Fruit fly (Drosophila melanogaster) whole organism, embryonic: ENCODE data around the gene Asator.
A peak's percentile ranks its signal among the peaks of the same experiment; 100 is the strongest.

ENCODE experiments used
- Atf-2 ChIP-seq: fragments of 200-800 bp; sonication (Bioruptor generic); optimal IDR thresholded peaks from 2 replicates; lab custom pipeline; 2016; ENCODE audit warnings: missing biosample characterization, missing genetic modification characterization
- Bdp1 ChIP-seq: fragments of 200-800 bp; sonication (Bioruptor generic); optimal IDR thresholded peaks from 3 replicates; lab custom pipeline; 2016; ENCODE audit warnings: missing biosample characterization, missing genetic modification characterization
- CG10462 ChIP-seq: fragments of 200-800 bp; sonication (Bioruptor generic); optimal IDR thresholded peaks from 2 replicates; lab custom pipeline; 2016; ENCODE audit warnings: missing biosample characterization, missing genetic modification characterization
- CG12659 ChIP-seq: fragments of 200-800 bp; sonication (Bioruptor generic); optimal IDR thresholded peaks from 3 replicates; lab custom pipeline; 2017; ENCODE audit warnings: mild to moderate bottlenecking, missing biosample characterization, missing genetic modification reagents, missing genetic modification characterization
- CG13624 ChIP-seq: fragments of 200-800 bp; sonication (Bioruptor generic); optimal IDR thresholded peaks from 2 replicates; lab custom pipeline; 2016; ENCODE audit warnings: missing biosample characterization, missing genetic modification characterization
- CG13894 ChIP-seq: fragments of 200-800 bp; sonication (Bioruptor generic); optimal IDR thresholded peaks from 3 replicates; lab custom pipeline; 2018; ENCODE audit warnings: missing biosample characterization, mild to moderate bottlenecking, missing genetic modification characterization, moderate library complexity
- CG14441 ChIP-seq: fragments of 200-800 bp; sonication (Bioruptor generic); IDR thresholded peaks from 2 replicates; pipeline ENCODE4 v1.3.6; 2022; ENCODE audit warnings: missing biosample characterization, missing genetic modification characterization
- CG17612 ChIP-seq: fragments of 200-800 bp; sonication (Bioruptor generic); IDR thresholded peaks from 2 replicates; pipeline ENCODE4 v1.3.6; 2022; ENCODE audit warnings: missing biosample characterization, missing genetic modification characterization
- CG18476 ChIP-seq: fragments of 200-800 bp; sonication (Bioruptor generic); optimal IDR thresholded peaks from 2 replicates; lab custom pipeline; 2016; ENCODE audit warnings: missing biosample characterization, mild to moderate bottlenecking, missing genetic modification characterization
- CG3995 ChIP-seq: fragments of 200-800 bp; sonication (Bioruptor generic); optimal IDR thresholded peaks from 3 replicates; lab custom pipeline; 2016; ENCODE audit warnings: missing biosample characterization, missing genetic modification characterization
- CG6854 ChIP-seq: fragments of 200-800 bp; sonication (Bioruptor generic); optimal IDR thresholded peaks from 3 replicates; lab custom pipeline; 2017; ENCODE audit warnings: missing biosample characterization, mild to moderate bottlenecking, missing genetic modification characterization
- CG9817 ChIP-seq: fragments of 200-800 bp; sonication (Bioruptor generic); optimal IDR thresholded peaks from 2 replicates; lab custom pipeline; 2018; ENCODE audit warnings: missing biosample characterization, mild to moderate bottlenecking, missing genetic modification characterization, moderate library complexity
- CTCF ChIP-seq: fragments of 200-800 bp; sonication (Bioruptor generic); optimal IDR thresholded peaks from 2 replicates; lab custom pipeline; 2017; ENCODE audit warnings: missing biosample characterization, mild to moderate bottlenecking, missing genetic modification characterization, moderate library complexity
- D19A ChIP-seq: fragments of 200-800 bp; optimal IDR thresholded peaks from 3 replicates; lab custom pipeline; 2019; ENCODE audit warnings: missing biosample characterization, mild to moderate bottlenecking, missing genetic modification characterization, moderate library complexity
- Dad ChIP-seq: fragments of 200-800 bp; sonication (Bioruptor generic); optimal IDR thresholded peaks from 3 replicates; lab custom pipeline; 2016; ENCODE audit warnings: missing biosample characterization, missing genetic modification characterization
- Ets65A ChIP-seq: fragments of 200-800 bp; sonication (Bioruptor generic); peaks from one replicate; lab custom pipeline; 2016; ENCODE audit warnings: missing biosample characterization, missing genetic modification characterization
- Fer1 ChIP-seq: fragments of 200-800 bp; sonication (Bioruptor generic); optimal IDR thresholded peaks from 2 replicates; lab custom pipeline; 2017; ENCODE audit warnings: missing biosample characterization, mild to moderate bottlenecking, missing genetic modification characterization
- MBD-R2 ChIP-seq: fragments of 200-800 bp; sonication (Bioruptor generic); IDR thresholded peaks from 2 replicates; pipeline ENCODE4 v1.3.6; 2022; ENCODE audit warnings: missing biosample characterization, missing genetic modification characterization
- Nf-YC ChIP-seq: fragments of 200-800 bp; optimal IDR thresholded peaks from 3 replicates; lab custom pipeline; 2019; ENCODE audit warnings: missing biosample characterization, mild to moderate bottlenecking, missing genetic modification characterization, moderate library complexity
- Opbp ChIP-seq: fragments of 200-800 bp; sonication (Bioruptor generic); IDR thresholded peaks from 3 replicates; pipeline ENCODE4 v1.3.6; 2022; ENCODE audit warnings: missing biosample characterization, missing genetic modification characterization; ENCODE audit not compliant: partially characterized antibody
- Pdp1 ChIP-seq, 2 experiments: fragments of 200-800 bp; sonication (Bioruptor generic); optimal IDR thresholded peaks; 3 replicates each; lab custom pipeline; 2016; ENCODE audit warnings: missing biosample characterization in 2 of 2, missing genetic modification characterization in 2 of 2, mild to moderate bottlenecking in 1 of 2, moderate library complexity in 1 of 2
- Poxn ChIP-seq: fragments of 200-800 bp; sonication (Bioruptor generic); IDR thresholded peaks from 2 replicates; pipeline ENCODE4 v1.3.6; 2022; ENCODE audit warnings: missing biosample characterization, missing genetic modification characterization
- Ptx1 ChIP-seq: fragments of 200-800 bp; sonication (Bioruptor generic); IDR thresholded peaks from 2 replicates; pipeline ENCODE4 v1.3.6; 2022; ENCODE audit warnings: missing biosample characterization, missing genetic modification characterization
- crp ChIP-seq, 2 experiments: fragments of 200-800 bp; sonication (Bioruptor generic); optimal IDR thresholded peaks; 2 replicates in 1 of 2; 3 replicates in 1 of 2; lab custom pipeline; 2017; ENCODE audit warnings: missing biosample characterization in 2 of 2, missing genetic modification characterization in 2 of 2, mild to moderate bottlenecking in 1 of 2, moderate library complexity in 1 of 2
- ewg ChIP-seq: fragments of 200-800 bp; sonication (Bioruptor generic); optimal IDR thresholded peaks from 3 replicates; lab custom pipeline; 2017; ENCODE audit warnings: mild to moderate bottlenecking, missing biosample characterization, missing genetic modification reagents, missing genetic modification characterization
- gem ChIP-seq: fragments of 200-800 bp; sonication (Bioruptor generic); optimal IDR thresholded peaks from 2 replicates; lab custom pipeline; 2019; ENCODE audit warnings: missing biosample characterization, mild to moderate bottlenecking, missing genetic modification characterization, moderate library complexity
- grn ChIP-seq: fragments of 200-800 bp; sonication (Bioruptor generic); optimal IDR thresholded peaks from 3 replicates; lab custom pipeline; 2017; ENCODE audit warnings: missing biosample characterization, missing genetic modification characterization
- gsb ChIP-seq: fragments of 200-800 bp; sonication (Bioruptor generic); IDR thresholded peaks from 2 replicates; pipeline ENCODE4 v1.3.6; 2022; ENCODE audit warnings: missing biosample characterization, missing genetic modification characterization
- h ChIP-seq: fragments of >200 bp; optimal IDR thresholded peaks from 2 replicates; lab custom pipeline; 2017
- onecut ChIP-seq: fragments of 200-800 bp; sonication (Bioruptor generic); IDR thresholded peaks from 2 replicates; pipeline ENCODE4 v1.3.6; 2022; ENCODE audit warnings: missing biosample characterization, missing genetic modification characterization
- sd ChIP-seq: fragments of 200-800 bp; sonication (Bioruptor generic); optimal IDR thresholded peaks from 3 replicates; lab custom pipeline; 2018; ENCODE audit warnings: missing biosample characterization, mild to moderate bottlenecking, missing genetic modification characterization, moderate library complexity
- shn ChIP-seq: fragments of 200-800 bp; sonication (Bioruptor generic); optimal IDR thresholded peaks from 3 replicates; lab custom pipeline; 2016; ENCODE audit warnings: missing biosample characterization, missing genetic modification characterization
- sisA ChIP-seq: fragments of 200-800 bp; sonication (Bioruptor generic); IDR thresholded peaks from 2 replicates; pipeline ENCODE4 v1.3.6; 2022; ENCODE audit warnings: missing biosample characterization, missing genetic modification characterization
- slou ChIP-seq: fragments of 200-800 bp; sonication (Bioruptor generic); optimal IDR thresholded peaks from 3 replicates; lab custom pipeline; 2016; ENCODE audit warnings: missing biosample characterization, missing genetic modification characterization
- sr ChIP-seq: fragments of 200-800 bp; sonication (Bioruptor generic); IDR thresholded peaks from 3 replicates; pipeline ENCODE4 v1.3.6; 2022; ENCODE audit warnings: missing biosample characterization, missing genetic modification characterization
- tin ChIP-seq: fragments of 200-800 bp; sonication (Bioruptor generic); optimal IDR thresholded peaks from 3 replicates; lab custom pipeline; 2016; ENCODE audit warnings: missing biosample characterization, missing genetic modification characterization
- tna ChIP-seq: fragments of 200-800 bp; sonication (Bioruptor generic); IDR thresholded peaks from 2 replicates; pipeline ENCODE4 v1.3.6; 2022; ENCODE audit warnings: missing biosample characterization, missing genetic modification characterization; ENCODE audit not compliant: partially characterized antibody
- vnd ChIP-seq: fragments of 200-800 bp; sonication (Bioruptor generic); IDR thresholded peaks from 3 replicates; pipeline ENCODE4 v1.3.6; 2022; ENCODE audit warnings: missing biosample characterization, missing genetic modification characterization; ENCODE audit not compliant: partially characterized antibody

The Asator gene

DNA sequence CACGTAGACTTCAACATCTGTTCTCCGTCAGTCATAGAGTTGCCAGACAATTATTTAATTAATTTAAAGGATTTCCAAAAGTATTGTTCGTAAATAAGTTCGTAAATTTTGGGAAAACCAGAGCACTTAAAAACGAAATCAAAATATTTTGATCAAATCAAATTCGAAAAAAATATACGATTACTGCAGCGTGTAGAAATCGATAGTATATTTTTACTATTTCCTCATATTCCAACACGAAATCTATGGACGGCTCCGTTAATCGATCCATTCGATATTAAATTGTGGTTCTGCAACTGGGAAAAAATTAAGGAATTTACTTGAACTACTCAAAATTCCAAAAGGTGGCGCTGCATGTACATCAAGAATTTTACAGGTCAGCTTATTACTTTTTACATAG is 2.4 kb downstream of the Asator start (continued):
- TF ChIP-seq slou (peak; percentile 53), sd (tag; lab: Kevin White, UChicago) (peak; percentile 99), CG9817 (tag; lab: Kevin White, UChicago) (peak; percentile 51), CG3995 (peak; percentile 21), CG6854 (GFP tag; lab: Kevin White, UChicago) (no peak), grn (peak; percentile 47), gem (tag; lab: Kevin White, UChicago) (peak; percentile 59), tna (GFP tag; lab: Robert Waterston, UW) (peak; percentile 92), CG10462 (GFP tag; lab: Kevin White, UChicago) (no peak), Opbp (peak; percentile 95; the same call in 2 of the 3 replicates), Nf-YC (tag; lab: Kevin White, UChicago) (peak; percentile 52), Fer1 (peak; percentile 27), Poxn (no peak), vnd (GFP tag; lab: Robert Waterston, UW) (peak; percentile 84), CG13624 (GFP tag; lab: Kevin White, UChicago) (peak; percentile 65), h (lab: Kevin White, UChicago) (no peak), sisA (GFP tag; lab: Robert Waterston, UW) (no peak; the same call in 1 of the 2 replicates), Dad (GFP tag; lab: Kevin White, UChicago) (peak; percentile 30), CG12659 (GFP tag; lab: Kevin White, UChicago) (peak; percentile 78)

DNA sequence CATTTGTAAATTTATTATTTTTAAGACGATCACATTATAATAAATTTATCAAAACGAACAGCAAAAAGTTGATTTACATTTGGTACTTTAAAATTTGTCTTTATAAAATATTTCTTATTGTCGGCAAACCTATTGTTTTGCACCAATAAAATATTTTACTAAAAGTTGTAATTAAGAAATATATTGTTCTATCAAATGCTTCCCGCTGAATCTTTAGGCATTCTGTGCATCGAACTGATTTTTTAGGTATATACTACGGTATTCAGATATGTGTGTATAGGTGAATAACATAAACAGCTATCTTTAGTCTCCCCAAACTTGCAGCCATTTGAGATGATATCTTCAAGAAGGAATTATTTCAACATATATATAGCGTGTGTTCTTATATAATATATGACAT is 3.0 kb downstream of the Asator start:
- peak in 1 of 2 experiments; percentile 78 for TF ChIP-seq Pdp1 (GFP tag; optimal IDR thresholded peaks at IDR 0.05; lab: Kevin White, UChicago)
- TF ChIP-seq CG18476 = no peak
- TF ChIP-seq D19A (tag; lab: Kevin White, UChicago) = peak; percentile 2

DNA sequence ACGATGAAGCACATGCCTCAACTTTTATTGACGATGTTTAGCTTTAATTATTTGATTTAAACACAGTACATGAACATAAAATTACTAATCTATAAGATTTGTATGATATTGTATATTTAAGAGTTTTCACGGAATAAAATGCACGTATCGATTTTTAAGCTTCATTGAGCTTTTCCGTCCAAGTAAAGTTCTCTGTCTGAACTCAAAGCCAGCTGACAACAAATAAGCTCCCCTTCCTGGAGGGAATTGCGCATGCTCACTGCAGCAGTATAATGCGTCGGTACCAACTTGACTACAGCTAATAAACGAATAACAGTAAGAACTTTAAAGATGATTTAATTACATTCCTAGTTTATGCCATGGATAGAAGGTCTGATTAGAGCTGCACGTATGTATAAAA is 5.1 kb downstream of the Asator start:
- TF ChIP-seq shn (GFP tag; lab: Kevin White, UChicago) = no peak
- TF ChIP-seq Nf-YC (tag; lab: Kevin White, UChicago) = peak; percentile 2
- TF ChIP-seq Ets65A (GFP tag; lab: Kevin White, UChicago) = peak; percentile 7
- no peak for TF ChIP-seq sr
- no peak for TF ChIP-seq CG14441 (GFP tag; lab: Robert Waterston, UW)
- TF ChIP-seq ewg (GFP tag; lab: Kevin White, UChicago) = peak; percentile 82
- TF ChIP-seq CG17612 = no peak
- TF ChIP-seq CG13894 (tag; lab: Kevin White, UChicago) = peak; percentile 26
- peak; percentile 17 for TF ChIP-seq CTCF
- TF ChIP-seq crp (GFP tag; optimal IDR thresholded peaks at IDR 0.05; lab: Kevin White, UChicago) = peak in 1 of 2 experiments; percentile 5
- no peak for TF ChIP-seq Atf-2 (GFP tag; lab: Kevin White, UChicago)
- TF ChIP-seq tin (GFP tag; lab: Kevin White, UChicago) = no peak
- TF ChIP-seq Ptx1 (GFP tag; lab: Robert Waterston, UW) = no peak
- TF ChIP-seq MBD-R2 (GFP tag; lab: Robert Waterston, UW) = 0 out of 2 replicates have a peak, but pooled peaks have one; percentile 15
- no peak for TF ChIP-seq Bdp1 (GFP tag; lab: Kevin White, UChicago)
- peak; percentile 96 for TF ChIP-seq onecut (GFP tag; lab: Robert Waterston, UW)
- no peak for TF ChIP-seq gsb
- TF ChIP-seq, all 482 proteins: peak for 8
